Fruit fly (Drosophila melanogaster) whole organism, embryonic: ENCODE results near the gene CG3078.

Source experiments
- Blimp-1 ChIP-seq: fragments of 200-800 bp; sonication (Bioruptor generic); optimal IDR thresholded peaks from 3 replicates; lab custom pipeline; 2018; ENCODE audit warnings: missing biosample characterization, missing genetic modification characterization, mild to moderate bottlenecking, moderate library complexity, missing genetic modification reagents
- Bteb2 ChIP-seq: fragments of 200-800 bp; sonication (Bioruptor generic); optimal IDR thresholded peaks from 2 replicates; lab custom pipeline; 2016; ENCODE audit warnings: missing biosample characterization, missing genetic modification characterization
- CG11093 ChIP-seq: fragments of 200-800 bp; sonication (Bioruptor generic); IDR thresholded peaks from 3 replicates; pipeline ENCODE4 v1.3.6; 2022; ENCODE audit warnings: missing biosample characterization, missing genetic modification characterization
- CG13123 ChIP-seq: fragments of 200-800 bp; sonication (Bioruptor generic); optimal IDR thresholded peaks from 2 replicates; lab custom pipeline; 2016; ENCODE audit warnings: missing biosample characterization, missing genetic modification characterization
- CG1529 ChIP-seq: fragments of 200-800 bp; sonication (Bioruptor generic); optimal IDR thresholded peaks from 3 replicates; lab custom pipeline; 2018; ENCODE audit warnings: missing biosample characterization, missing genetic modification characterization
- CG1602 ChIP-seq: fragments of 200-800 bp; sonication (Bioruptor generic); optimal IDR thresholded peaks from 3 replicates; lab custom pipeline; 2016; ENCODE audit warnings: missing biosample characterization, missing genetic modification characterization
- CG2120 ChIP-seq: fragments of 200-800 bp; sonication (Bioruptor generic); optimal IDR thresholded peaks from 3 replicates; lab custom pipeline; 2016; ENCODE audit warnings: missing biosample characterization, missing genetic modification characterization
- CG2129 ChIP-seq: fragments of 200-800 bp; sonication (Bioruptor generic); IDR thresholded peaks from 2 replicates; pipeline ENCODE4 v1.3.6; 2022; ENCODE audit warnings: missing biosample characterization, missing genetic modification characterization; ENCODE audit not compliant: partially characterized antibody
- CG2199 ChIP-seq: fragments of 200-800 bp; sonication (Bioruptor generic); IDR thresholded peaks from 3 replicates; pipeline ENCODE4 v1.3.6; 2022; ENCODE audit warnings: missing biosample characterization, missing genetic modification characterization
- CG2202 ChIP-seq: fragments of 200-800 bp; sonication (Bioruptor generic); optimal IDR thresholded peaks from 2 replicates; lab custom pipeline; 2018; ENCODE audit warnings: missing biosample characterization, mild to moderate bottlenecking, missing genetic modification characterization
- CG32767 ChIP-seq: fragments of 200-800 bp; sonication (Bioruptor generic); IDR thresholded peaks from 2 replicates; pipeline ENCODE4 v1.3.6; 2022; ENCODE audit warnings: missing biosample characterization, missing genetic modification characterization
- CG33213 ChIP-seq: fragments of 200-800 bp; sonication (Bioruptor generic); optimal IDR thresholded peaks from 3 replicates; lab custom pipeline; 2016; ENCODE audit warnings: missing biosample characterization, missing genetic modification characterization
- CG3838 ChIP-seq: fragments of 200-800 bp; sonication (Bioruptor generic); optimal IDR thresholded peaks from 3 replicates; lab custom pipeline; 2016; ENCODE audit warnings: missing biosample characterization, missing genetic modification characterization
- CG4328 ChIP-seq: fragments of 200-800 bp; sonication (Bioruptor generic); optimal IDR thresholded peaks from 3 replicates; lab custom pipeline; 2017; ENCODE audit warnings: missing biosample characterization, missing genetic modification reagents, missing genetic modification characterization
- CG4820 ChIP-seq: fragments of 200-800 bp; sonication (Bioruptor generic); optimal IDR thresholded peaks from 3 replicates; lab custom pipeline; 2016; ENCODE audit warnings: missing biosample characterization, missing genetic modification characterization
- CG5245 ChIP-seq: fragments of 200-800 bp; sonication (Bioruptor generic); optimal IDR thresholded peaks from 3 replicates; lab custom pipeline; 2016; ENCODE audit warnings: missing biosample characterization, missing genetic modification characterization
- CG6683 ChIP-seq: fragments of 200-800 bp; sonication (Bioruptor generic); optimal IDR thresholded peaks from 2 replicates; lab custom pipeline; 2017; ENCODE audit warnings: missing biosample characterization, mild to moderate bottlenecking, missing genetic modification characterization, missing genetic modification reagents
- CG8388 ChIP-seq: fragments of 200-800 bp; sonication (Bioruptor generic); optimal IDR thresholded peaks from 2 replicates; lab custom pipeline; 2019; ENCODE audit warnings: missing biosample characterization, mild to moderate bottlenecking, missing genetic modification characterization, moderate library complexity
- CG8478 ChIP-seq: fragments of >200 bp; optimal IDR thresholded peaks from 2 replicates; lab custom pipeline; 2018
- E2f1 ChIP-seq: fragments of 200-800 bp; sonication (Bioruptor generic); IDR thresholded peaks from 2 replicates; pipeline ENCODE4 v1.3.6; 2022; ENCODE audit warnings: missing biosample characterization, missing genetic modification characterization
- Fer3 ChIP-seq: fragments of 200-800 bp; sonication (Bioruptor generic); optimal IDR thresholded peaks from 2 replicates; lab custom pipeline; 2018; ENCODE audit warnings: missing biosample characterization, mild to moderate bottlenecking, missing genetic modification characterization, moderate library complexity
- H15 ChIP-seq: fragments of 200-800 bp; sonication (Bioruptor generic); IDR thresholded peaks from 3 replicates; pipeline ENCODE4 v1.3.6; 2022; ENCODE audit warnings: missing biosample characterization, missing genetic modification characterization
- Hmr ChIP-seq: fragments of 200-800 bp; sonication (Bioruptor generic); optimal IDR thresholded peaks from 3 replicates; lab custom pipeline; 2017; ENCODE audit warnings: mild to moderate bottlenecking, missing biosample characterization, missing genetic modification reagents, missing genetic modification characterization
- Hsf ChIP-seq: fragments of 200-800 bp; sonication (Bioruptor generic); optimal IDR thresholded peaks from 3 replicates; lab custom pipeline; 2016; ENCODE audit warnings: missing biosample characterization, missing genetic modification characterization
- Lim3 ChIP-seq: fragments of 200-800 bp; sonication (Bioruptor generic); IDR thresholded peaks from 2 replicates; pipeline ENCODE4 v1.3.6; 2022; ENCODE audit warnings: missing biosample characterization, missing genetic modification characterization
- Max ChIP-seq: fragments of 200-800 bp; sonication (Bioruptor generic); optimal IDR thresholded peaks from 2 replicates; lab custom pipeline; 2016; ENCODE audit warnings: missing biosample characterization, mild to moderate bottlenecking, missing genetic modification characterization
- Rfx ChIP-seq: fragments of 200-800 bp; sonication (Bioruptor generic); IDR thresholded peaks from 2 replicates; pipeline ENCODE4 v1.3.6; 2022; ENCODE audit warnings: missing biosample characterization, missing genetic modification characterization
- Sin3A ChIP-seq: fragments of >200 bp; optimal IDR thresholded peaks from 2 replicates; lab custom pipeline; 2018
- Sox100B ChIP-seq: fragments of 200-800 bp; sonication (Bioruptor generic); optimal IDR thresholded peaks from 3 replicates; lab custom pipeline; 2018; ENCODE audit warnings: missing biosample characterization, mild to moderate bottlenecking, missing genetic modification characterization
- ato ChIP-seq: fragments of 200-800 bp; sonication (Bioruptor generic); IDR thresholded peaks from 2 replicates; pipeline ENCODE4 v1.3.6; 2022; ENCODE audit warnings: missing biosample characterization, missing genetic modification characterization; ENCODE audit not compliant: partially characterized antibody
- caup ChIP-seq: fragments of 200-800 bp; sonication (Bioruptor generic); optimal IDR thresholded peaks from 3 replicates; lab custom pipeline; 2017; ENCODE audit warnings: missing biosample characterization, mild to moderate bottlenecking, missing genetic modification characterization, moderate library complexity; ENCODE audit not compliant: severe bottlenecking
- cg ChIP-seq: fragments of 200-800 bp; sonication (Bioruptor generic); optimal IDR thresholded peaks from 3 replicates; lab custom pipeline; 2019; ENCODE audit warnings: missing biosample characterization, mild to moderate bottlenecking, missing genetic modification characterization, moderate library complexity
- ci ChIP-seq: fragments of 200-800 bp; sonication (Bioruptor generic); IDR thresholded peaks from 3 replicates; pipeline ENCODE4 v1.3.6; 2022; ENCODE audit warnings: missing biosample characterization, missing genetic modification characterization
- cwo ChIP-seq: fragments of 200-800 bp; sonication (Bioruptor generic); optimal IDR thresholded peaks from 3 replicates; lab custom pipeline; 2017; ENCODE audit warnings: missing biosample characterization, missing genetic modification characterization, mild to moderate bottlenecking, moderate library complexity, missing genetic modification reagents
- disco-r ChIP-seq: fragments of 200-800 bp; sonication (Bioruptor generic); optimal IDR thresholded peaks from 2 replicates; lab custom pipeline; 2016; ENCODE audit warnings: missing biosample characterization, missing genetic modification characterization
- emc ChIP-seq: fragments of 200-800 bp; sonication (Bioruptor generic); optimal IDR thresholded peaks from 2 replicates; lab custom pipeline; 2016; ENCODE audit warnings: missing biosample characterization, missing genetic modification characterization
- eve ChIP-seq, 2 experiments: fragments of >200 bp; optimal IDR thresholded peaks; 2 replicates each; lab custom pipeline; 2017; ENCODE audit warnings: missing biosample characterization in 2 of 2, missing genetic modification characterization in 2 of 2
- exex ChIP-seq: fragments of 200-800 bp; sonication (Bioruptor generic); optimal IDR thresholded peaks from 4 replicates; lab custom pipeline; 2018; ENCODE audit warnings: missing biosample characterization, mild to moderate bottlenecking, missing genetic modification characterization, moderate library complexity
- fru ChIP-seq: fragments of >200 bp; optimal IDR thresholded peaks from 2 replicates; lab custom pipeline; 2017
- gce ChIP-seq: fragments of 200-800 bp; sonication (Bioruptor generic); IDR thresholded peaks from 3 replicates; pipeline ENCODE4 v1.3.6; 2022; ENCODE audit warnings: missing biosample characterization, missing genetic modification characterization
- gt ChIP-seq: fragments of 200-800 bp; sonication (Bioruptor generic); IDR thresholded peaks from 2 replicates; pipeline ENCODE4 v1.3.6; 2022; ENCODE audit warnings: missing biosample characterization, missing genetic modification characterization
- org-1 ChIP-seq: fragments of 200-800 bp; sonication (Bioruptor generic); optimal IDR thresholded peaks from 2 replicates; lab custom pipeline; 2017; ENCODE audit warnings: missing biosample characterization, missing genetic modification characterization
- phol ChIP-seq: fragments of 200-800 bp; sonication (Bioruptor generic); optimal IDR thresholded peaks from 3 replicates; lab custom pipeline; 2018; ENCODE audit warnings: missing biosample characterization, mild to moderate bottlenecking, missing genetic modification characterization, moderate library complexity
- pnt ChIP-seq: fragments of 200-800 bp; sonication (Bioruptor generic); optimal IDR thresholded peaks from 3 replicates; lab custom pipeline; 2016; ENCODE audit warnings: missing biosample characterization, missing genetic modification characterization
- sens-2 ChIP-seq: fragments of 200-800 bp; sonication (Bioruptor generic); IDR thresholded peaks from 2 replicates; pipeline ENCODE4 v1.3.6; 2022; ENCODE audit warnings: missing biosample characterization, missing genetic modification characterization
- tll ChIP-seq, 2 experiments: fragments of 200-800 bp in 1 of 2; fragments of >200 bp in 1 of 2; sonication (Bioruptor generic) in 1 of 2; optimal IDR thresholded peaks; 2 replicates each; lab custom pipeline; 2017 to 2019; ENCODE audit warnings: missing biosample characterization in 2 of 2, missing genetic modification characterization in 2 of 2, mild to moderate bottlenecking in 1 of 2, moderate library complexity in 1 of 2
- unpg ChIP-seq: fragments of 200-800 bp; sonication (Bioruptor generic); optimal IDR thresholded peaks from 3 replicates; lab custom pipeline; 2018; ENCODE audit warnings: missing biosample characterization, mild to moderate bottlenecking, missing genetic modification characterization, moderate library complexity
- usp ChIP-seq: fragments of >200 bp; optimal IDR thresholded peaks from 2 replicates; lab custom pipeline; 2017; ENCODE audit warnings: missing biosample characterization, missing genetic modification characterization
- z ChIP-seq: fragments of 200-800 bp; sonication (Bioruptor generic); IDR thresholded peaks from 3 replicates; pipeline ENCODE4 v1.3.6; 2022; ENCODE audit warnings: missing biosample characterization, missing genetic modification characterization

Gene CG3078

DNA sequence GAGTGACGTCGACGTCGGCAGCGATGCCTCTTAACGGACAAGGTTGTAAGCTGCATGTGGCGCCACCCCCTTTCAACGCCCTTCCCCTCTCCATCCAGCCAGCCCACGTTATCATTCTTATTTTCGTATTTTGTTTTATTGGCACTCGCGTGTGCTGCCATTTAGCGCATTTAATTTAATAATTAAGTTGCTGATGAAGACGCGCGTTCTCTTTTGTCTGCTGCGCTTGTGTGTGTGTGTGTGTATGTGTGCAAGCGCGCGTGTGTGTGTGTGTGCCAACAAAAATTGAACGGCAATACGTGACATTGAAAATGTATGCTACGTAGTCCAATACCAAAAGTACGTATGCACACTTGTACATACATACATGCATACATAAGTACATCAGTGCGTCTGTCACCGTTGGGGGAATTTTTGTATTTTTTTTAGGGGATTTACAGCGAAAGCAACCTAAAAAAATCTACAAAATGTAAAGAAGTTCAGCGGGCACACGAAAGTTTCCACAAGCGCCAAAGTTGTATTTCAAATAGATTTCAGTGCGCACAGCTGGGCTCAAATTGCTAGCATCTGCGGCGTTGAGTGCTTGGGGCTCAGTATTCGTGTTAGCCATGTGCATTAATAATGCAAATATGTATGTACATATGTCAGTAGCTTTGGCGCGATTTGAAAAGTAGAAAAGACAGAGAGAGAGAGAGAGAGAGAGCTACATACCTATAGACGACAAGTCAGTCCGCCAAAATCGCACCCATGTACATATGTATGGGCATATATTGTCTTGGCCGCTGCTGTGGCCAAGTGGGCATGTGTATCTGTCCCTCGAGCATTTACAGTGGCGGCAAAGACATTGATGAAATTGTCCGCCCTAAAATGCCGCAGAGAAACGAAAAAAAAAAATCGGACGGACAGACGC lies 42.2 kb upstream of the CG3078 start (continued):
- peak; percentile 47; the same call in 1 of the 3 replicates for TF ChIP-seq z (GFP tag; lab: Robert Waterston, UW)
- TF ChIP-seq Hsf, result peak; percentile 82
- peak; percentile 63; the same call in 1 of the 2 replicates for TF ChIP-seq Lim3 (GFP tag; lab: Robert Waterston, UW)
- peak; percentile 79 for TF ChIP-seq E2f1 (GFP tag; lab: Robert Waterston, UW)
- peak; percentile 74 for TF ChIP-seq CG33213 (GFP tag; lab: Kevin White, UChicago)
- peak; percentile 78 for TF ChIP-seq sens-2 (GFP tag; lab: Robert Waterston, UW)
- peak; percentile 79 for TF ChIP-seq Rfx (GFP tag; lab: Robert Waterston, UW)
- TF ChIP-seq gce (GFP tag; lab: Robert Waterston, UW), result 0 out of 3 replicates have a peak, but pooled peaks have one; percentile 73
- TF ChIP-seq Max (GFP tag; lab: Kevin White, UChicago), result peak; percentile 58
- no peak for TF ChIP-seq usp
- peak; percentile 85 for TF ChIP-seq org-1 (GFP tag; lab: Kevin White, UChicago)
- peak; percentile 53 for TF ChIP-seq CG3838
- peak; percentile 62 for TF ChIP-seq cwo
- TF ChIP-seq tll (GFP tag; optimal IDR thresholded peaks at IDR 0.05; lab: Kevin White, UChicago), result no peak
- TF ChIP-seq eve (GFP tag; optimal IDR thresholded peaks at IDR 0.05; lab: Kevin White, UChicago), result peak in 1 of 2 experiments; percentile 96
- peak; percentile 82 for TF ChIP-seq CG8388 (GFP tag; lab: Kevin White, UChicago)
- TF ChIP-seq CG4820 (GFP tag; lab: Kevin White, UChicago), result peak; percentile 75
- TF ChIP-seq CG4328, result peak; percentile 46
- peak; percentile 75 for TF ChIP-seq CG1602 (GFP tag; lab: Kevin White, UChicago)
- peak; percentile 74 for TF ChIP-seq gt (GFP tag; lab: Robert Waterston, UW)
- peak; percentile 62 for TF ChIP-seq CG6683 (GFP tag; lab: Kevin White, UChicago)
- TF ChIP-seq CG2199, result peak; percentile 85; the same call in 2 of the 3 replicates
- TF ChIP-seq Bteb2, result peak; percentile 55
- TF ChIP-seq fru (lab: Kevin White, UChicago), result no peak
- TF ChIP-seq caup (GFP tag; lab: Kevin White, UChicago), result peak; percentile 81
- peak; percentile 52 for TF ChIP-seq CG2202
- peak; percentile 85 for TF ChIP-seq Sox100B
- peak; percentile 43 for TF ChIP-seq emc (GFP tag; lab: Kevin White, UChicago)
- TF ChIP-seq CG13123 (GFP tag; lab: Kevin White, UChicago), result peak; percentile 44
- peak; percentile 87 for TF ChIP-seq phol (tag; lab: Kevin White, UChicago)
- TF ChIP-seq CG2120 (GFP tag; lab: Kevin White, UChicago), result peak; percentile 69
- no peak for TF ChIP-seq exex (tag; lab: Kevin White, UChicago)
- TF ChIP-seq cg, result peak; percentile 73
- TF ChIP-seq Fer3 (tag; lab: Kevin White, UChicago), result peak; percentile 76
- TF ChIP-seq CG2129, result no peak
- peak; percentile 70 for TF ChIP-seq disco-r (GFP tag; lab: Kevin White, UChicago)
- peak; percentile 88 for TF ChIP-seq ci (GFP tag; lab: Robert Waterston, UW)
- peak; percentile 81 for TF ChIP-seq Blimp-1 (GFP tag; lab: Kevin White, UChicago)
- TF ChIP-seq CG5245 (GFP tag; lab: Kevin White, UChicago), result peak; percentile 72
- peak; percentile 87 for TF ChIP-seq unpg (GFP tag; lab: Kevin White, UChicago)
- peak; percentile 74 for TF ChIP-seq pnt (GFP tag; lab: Kevin White, UChicago)
- TF ChIP-seq CG11093 (GFP tag; lab: Robert Waterston, UW), result peak; percentile 85
- no peak for TF ChIP-seq ato (GFP tag; lab: Robert Waterston, UW)
- no peak for TF ChIP-seq Sin3A (lab: Kevin White, UChicago)
- peak; percentile 90 for TF ChIP-seq CG32767 (GFP tag; lab: Robert Waterston, UW)
- TF ChIP-seq H15 (GFP tag; lab: Robert Waterston, UW), result peak; percentile 76
- no peak for TF ChIP-seq CG8478
- peak; percentile 80 for TF ChIP-seq CG1529 (GFP tag; lab: Kevin White, UChicago)
- TF ChIP-seq Hmr (GFP tag; lab: Kevin White, UChicago), result peak; percentile 79
